Worm (Caenorhabditis elegans): ENCODE measurements around the gene thk-1.

ce11 chrIV:10296036-10296435 is 14.7 kb upstream of the thk-1 start:
- TF ChIP-seq dpl-1 (GFP tag; optimal IDR thresholded peaks at IDR 0.05) = no peak
- no peak for TF ChIP-seq snpc-4 (tag; optimal IDR thresholded peaks at IDR 0.05)
- TF ChIP-seq skn-1 (tag; optimal IDR thresholded peaks at IDR 0.05) = no peak
- no peak for TF ChIP-seq aly-2 (tag; optimal IDR thresholded peaks at IDR 0.05)
- TF ChIP-seq hlh-30 (tag; optimal IDR thresholded peaks at IDR 0.05; ENCODE audit: insufficient read depth) = no peak
